Worm (Caenorhabditis elegans): Measurements from ENCODE around the gene F01G4.6.
A peak's percentile ranks its signal among the peaks of the same experiment; 100 is the strongest.

The F01G4.6 gene

ce11 chrIV:11145929-11146339, 3.4 kb downstream of the F01G4.6 start:
- TF ChIP-seq lsy-2 (tag; optimal IDR thresholded peaks at IDR 0.05) (no peak), sptf-1 (tag; optimal IDR thresholded peaks at IDR 0.05) (no peak), nhr-12 (tag; optimal IDR thresholded peaks at IDR 0.05) (no peak), blmp-1 (tag; optimal IDR thresholded peaks at IDR 0.05) (no peak), ceh-43 (GFP tag; optimal IDR thresholded peaks at IDR 0.05) (no peak), mep-1 (tag; optimal IDR thresholded peaks at IDR 0.05) (no peak), elt-1 (tag; optimal IDR thresholded peaks at IDR 0.05; ENCODE audit: borderline replicate concordance, insufficient read depth) (no peak), ham-2 (GFP tag; optimal IDR thresholded peaks at IDR 0.05) (no peak), sem-2 (GFP tag; optimal IDR thresholded peaks at IDR 0.05) (no peak)

ce11 chrIV:11143228-11143444, 6.2 kb downstream of the F01G4.6 start, which contains the start of gene F01G4.4:
F01G4.4 (plus strand) TSS chrIV:11143345.
- TF ChIP-seq sptf-1 (tag; optimal IDR thresholded peaks at IDR 0.05), result no peak
- TF ChIP-seq mep-1 (tag; optimal IDR thresholded peaks at IDR 0.05), result no peak

DNA sequence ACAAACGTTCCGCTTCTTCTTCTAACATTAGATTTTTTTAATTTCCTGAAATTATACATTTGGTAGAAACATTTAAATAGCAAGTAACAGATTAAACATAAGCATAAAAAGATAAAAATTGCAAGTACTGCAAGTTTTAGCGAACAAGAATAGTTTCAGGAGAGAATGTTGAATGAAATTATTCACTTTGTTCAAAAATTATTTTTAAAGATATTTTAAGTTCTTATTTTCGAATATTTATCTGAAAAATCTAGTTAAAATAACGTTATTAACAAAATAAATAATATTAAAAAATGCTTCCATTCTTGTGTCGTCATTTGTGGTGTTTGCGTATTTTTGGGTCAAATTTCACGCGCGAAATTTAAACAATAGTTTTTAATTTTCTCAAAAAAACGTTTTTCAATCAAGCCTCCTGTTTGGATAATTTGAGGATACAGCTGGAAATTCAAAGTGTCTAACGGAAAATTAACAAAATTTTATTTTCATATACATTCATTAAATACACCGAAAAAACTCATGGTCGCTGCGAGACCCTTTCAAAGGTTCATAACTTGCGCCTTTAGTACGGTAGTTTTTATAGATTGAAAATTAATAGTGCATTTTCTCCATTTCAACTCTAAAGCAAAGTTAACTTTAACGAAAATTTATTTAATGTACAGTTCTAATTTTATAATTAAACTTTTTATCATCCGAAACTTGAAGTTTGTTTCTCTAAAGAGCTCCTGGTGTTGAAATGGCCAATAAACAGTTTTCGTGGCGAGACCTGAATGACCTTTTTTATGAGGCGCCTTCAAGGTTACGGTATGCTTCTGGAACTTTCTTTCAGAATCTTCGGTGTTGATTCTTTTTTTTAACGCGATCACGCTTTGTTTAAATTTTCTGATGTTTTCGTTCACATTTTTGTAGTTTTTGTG, 6.7 kb downstream of the F01G4.6 start, which contains the start of gene skih-2:
TSS of gene skih-2 (minus strand) at position 51 of the 914 bp plus-strand sequence.
- TF ChIP-seq cnd-1 (tag; optimal IDR thresholded peaks at IDR 0.05) (no peak), elt-3 (tag; optimal IDR thresholded peaks at IDR 0.05) (no peak), unc-39 (tag; optimal IDR thresholded peaks at IDR 0.05) (peak; percentile 64), nhr-76 (tag; optimal IDR thresholded peaks at IDR 0.05) (no peak), mep-1 (tag; optimal IDR thresholded peaks at IDR 0.05) (peak; percentile 32), nhr-237 (tag; optimal IDR thresholded peaks at IDR 0.05) (peak; percentile 27), bed-3 (GFP tag; optimal IDR thresholded peaks at IDR 0.05) (no peak), lsy-2 (tag; optimal IDR thresholded peaks at IDR 0.05) (peak; percentile 65), unc-62 (GFP tag; optimal IDR thresholded peaks at IDR 0.05) (no peak), elt-1 (tag; optimal IDR thresholded peaks at IDR 0.05; ENCODE audit: borderline replicate concordance, insufficient read depth) (no peak), tbx-8 (GFP tag; optimal IDR thresholded peaks at IDR 0.05) (no peak), mab-5 (tag; optimal IDR thresholded peaks at IDR 0.05) (no peak), ceh-39 (tag; optimal IDR thresholded peaks at IDR 0.05) (no peak), sem-2 (GFP tag; optimal IDR thresholded peaks at IDR 0.05) (no peak), lin-32 (GFP tag; optimal IDR thresholded peaks at IDR 0.05) (no peak), zip-8 (tag; optimal IDR thresholded peaks at IDR 0.05) (no peak), ces-1 (GFP tag; optimal IDR thresholded peaks at IDR 0.05) (peak; percentile 89), nhr-12 (tag; optimal IDR thresholded peaks at IDR 0.05) (no peak), ceh-83 (GFP tag; optimal IDR thresholded peaks at IDR 0.05) (no peak), ceh-43 (GFP tag; optimal IDR thresholded peaks at IDR 0.05) (no peak), ztf-11 (tag; optimal IDR thresholded peaks at IDR 0.05) (no peak), pha-4 (tag; optimal IDR thresholded peaks at IDR 0.05) (peak; percentile 26), ham-2 (GFP tag; optimal IDR thresholded peaks at IDR 0.05) (no peak)

- no peak for TF ChIP-seq unc-39 (tag; optimal IDR thresholded peaks at IDR 0.05)
- TF ChIP-seq cnd-1 (tag; optimal IDR thresholded peaks at IDR 0.05), result no peak
- TF ChIP-seq nhr-76 (tag; optimal IDR thresholded peaks at IDR 0.05), result no peak
- TF ChIP-seq unc-120 (tag; optimal IDR thresholded peaks at IDR 0.05; ENCODE audit: poor library complexity, severe bottlenecking), result no peak
- TF ChIP-seq snpc-4 (tag; optimal IDR thresholded peaks at IDR 0.05), result no peak
- TF ChIP-seq blmp-1 (tag; optimal IDR thresholded peaks at IDR 0.05), result no peak
- no peak for TF ChIP-seq zip-8 (tag; optimal IDR thresholded peaks at IDR 0.05)
- no peak for TF ChIP-seq mls-2 (tag; optimal IDR thresholded peaks at IDR 0.05)
- no peak for TF ChIP-seq lin-32 (GFP tag; optimal IDR thresholded peaks at IDR 0.05)
- no peak for TF ChIP-seq flh-1 (GFP tag; optimal IDR thresholded peaks at IDR 0.05)
- no peak for TF ChIP-seq drap-1 (GFP tag; optimal IDR thresholded peaks at IDR 0.05)
- TF ChIP-seq M03D4.4 (tag; optimal IDR thresholded peaks at IDR 0.05), result no peak
Observed at ce11 chrIV:11131268-11131667, 18.0 kb downstream of the F01G4.6 start, which contains the start of gene ard-1. ard-1 (plus strand) TSS chrIV:11131279.

ce11 chrIV:11130774-11131173, 18.5 kb downstream of the F01G4.6 start:
- no peak for TF ChIP-seq ces-1 (GFP tag; optimal IDR thresholded peaks at IDR 0.05)
- no peak for TF ChIP-seq elt-3 (tag; optimal IDR thresholded peaks at IDR 0.05)
- TF ChIP-seq ceh-83 (GFP tag; optimal IDR thresholded peaks at IDR 0.05), result no peak
- TF ChIP-seq lin-32 (GFP tag; optimal IDR thresholded peaks at IDR 0.05), result no peak
- TF ChIP-seq tbx-8 (GFP tag; optimal IDR thresholded peaks at IDR 0.05), result no peak

Data from whole organism, mixed stage, embryonic.